Worm (Caenorhabditis elegans) whole organism, L1 larva: ENCODE data around the gene faah-1.

Experiments used
- fkh-10 ChIP-seq: sonication (generic microtip); optimal IDR thresholded peaks from 2 replicates; lab custom pipeline; 2017; ENCODE audit warnings: missing biosample characterization, missing genetic modification reagents, missing genetic modification characterization
- fkh-4 ChIP-seq: sonication (generic microtip); optimal IDR thresholded peaks from 2 replicates; lab custom pipeline; 2016; ENCODE audit warnings: missing compliant biosample characterization, missing genetic modification characterization, borderline replicate concordance
- tbx-2 ChIP-seq: sonication (generic microtip); optimal IDR thresholded peaks from 2 replicates; lab custom pipeline; 2016; ENCODE audit warnings: missing genetic modification characterization, missing compliant biosample characterization

- TF ChIP-seq fkh-10 (GFP tag; lab: Kevin White, UChicago) (no peak), tbx-2 (tag; lab: Kevin White, UChicago) (no peak), fkh-4 (tag; lab: Kevin White, UChicago) (no peak)
These were observed 33.7 kb downstream of the faah-1 start for ce11 chrIV:8192878-8193277.
